Fruit fly (Drosophila melanogaster) whole organism, embryonic: ENCODE results near the gene Dcps.

Experiments used
- Adf1 ChIP-seq: fragments of 200-800 bp; sonication (Bioruptor generic); IDR thresholded peaks from 2 replicates; pipeline ENCODE4 v1.3.6; 2022; ENCODE audit warnings: missing biosample characterization, missing genetic modification characterization
- Bdp1 ChIP-seq: fragments of 200-800 bp; sonication (Bioruptor generic); optimal IDR thresholded peaks from 3 replicates; lab custom pipeline; 2016; ENCODE audit warnings: missing biosample characterization, missing genetic modification characterization
- CG10462 ChIP-seq: fragments of 200-800 bp; sonication (Bioruptor generic); optimal IDR thresholded peaks from 2 replicates; lab custom pipeline; 2016; ENCODE audit warnings: missing biosample characterization, missing genetic modification characterization
- CG13123 ChIP-seq: fragments of 200-800 bp; sonication (Bioruptor generic); optimal IDR thresholded peaks from 2 replicates; lab custom pipeline; 2016; ENCODE audit warnings: missing biosample characterization, missing genetic modification characterization
- CG13424 ChIP-seq: fragments of 200-800 bp; sonication (Bioruptor generic); optimal IDR thresholded peaks from 2 replicates; lab custom pipeline; 2019; ENCODE audit warnings: missing biosample characterization, mild to moderate bottlenecking, missing genetic modification characterization, moderate library complexity
- CG13775 ChIP-seq: fragments of 200-800 bp; sonication (Bioruptor generic); optimal IDR thresholded peaks from 3 replicates; lab custom pipeline; 2017; ENCODE audit warnings: missing biosample characterization, mild to moderate bottlenecking, missing genetic modification characterization
- CG14050 ChIP-seq: fragments of 200-800 bp; sonication (Bioruptor generic); IDR thresholded peaks from 3 replicates; pipeline ENCODE4 v1.3.6; 2022; ENCODE audit warnings: missing biosample characterization, missing genetic modification characterization
- CG15073 ChIP-seq: fragments of 200-800 bp; sonication (Bioruptor generic); optimal IDR thresholded peaks from 2 replicates; lab custom pipeline; 2016; ENCODE audit warnings: missing biosample characterization, missing genetic modification characterization
- CG1529 ChIP-seq: fragments of 200-800 bp; sonication (Bioruptor generic); optimal IDR thresholded peaks from 3 replicates; lab custom pipeline; 2018; ENCODE audit warnings: missing biosample characterization, missing genetic modification characterization
- CG15514 ChIP-seq: fragments of 200-800 bp; sonication (Bioruptor generic); optimal IDR thresholded peaks from 3 replicates; lab custom pipeline; 2017; ENCODE audit warnings: missing biosample characterization, missing genetic modification characterization, mild to moderate bottlenecking, moderate library complexity, missing genetic modification reagents
- CG17359 ChIP-seq: fragments of 200-800 bp; sonication (Bioruptor generic); optimal IDR thresholded peaks from 3 replicates; lab custom pipeline; 2018; ENCODE audit warnings: missing biosample characterization, mild to moderate bottlenecking, missing genetic modification characterization, moderate library complexity
- CG18764 ChIP-seq: fragments of 200-800 bp; sonication (Bioruptor generic); optimal IDR thresholded peaks from 3 replicates; lab custom pipeline; 2016; ENCODE audit warnings: missing biosample characterization, missing genetic modification characterization
- CG32772 ChIP-seq: fragments of 200-800 bp; sonication (Bioruptor generic); IDR thresholded peaks from 2 replicates; pipeline ENCODE4 v1.3.6; 2022; ENCODE audit warnings: missing biosample characterization, missing genetic modification characterization
- CG4282 ChIP-seq: fragments of 200-800 bp; sonication (Bioruptor generic); optimal IDR thresholded peaks from 2 replicates; lab custom pipeline; 2016; ENCODE audit warnings: missing biosample characterization, missing genetic modification characterization
- CG5180 ChIP-seq: fragments of 200-800 bp; sonication (Bioruptor generic); optimal IDR thresholded peaks from 3 replicates; lab custom pipeline; 2017; ENCODE audit warnings: missing biosample characterization, missing genetic modification characterization, mild to moderate bottlenecking, moderate library complexity, missing genetic modification reagents
- CG5245 ChIP-seq: fragments of 200-800 bp; sonication (Bioruptor generic); optimal IDR thresholded peaks from 3 replicates; lab custom pipeline; 2016; ENCODE audit warnings: missing biosample characterization, missing genetic modification characterization
- CG6175 ChIP-seq: fragments of 200-800 bp; sonication (Bioruptor generic); IDR thresholded peaks from 3 replicates; pipeline ENCODE4 v1.3.6; 2022; ENCODE audit warnings: missing biosample characterization, missing genetic modification characterization
- CG7745 ChIP-seq: fragments of 200-800 bp; sonication (Bioruptor generic); optimal IDR thresholded peaks from 2 replicates; lab custom pipeline; 2018; ENCODE audit warnings: missing biosample characterization, mild to moderate bottlenecking, missing genetic modification characterization, moderate library complexity
- CG9932 ChIP-seq: fragments of 200-800 bp; sonication (Bioruptor generic); IDR thresholded peaks from 2 replicates; pipeline ENCODE4 v1.3.6; 2022; ENCODE audit warnings: missing biosample characterization, missing genetic modification characterization
- Gsc ChIP-seq: fragments of 200-800 bp; sonication (Bioruptor generic); IDR thresholded peaks from 2 replicates; pipeline ENCODE4 v1.3.6; 2022; ENCODE audit warnings: missing biosample characterization, missing genetic modification characterization
- Gug ChIP-seq: fragments of 200-800 bp; sonication (Bioruptor generic); IDR thresholded peaks from 4 replicates; pipeline ENCODE4 v1.3.6; 2022; ENCODE audit warnings: missing biosample characterization, missing genetic modification characterization
- HLH4C ChIP-seq: fragments of 200-800 bp; sonication (Bioruptor generic); IDR thresholded peaks from 3 replicates; pipeline ENCODE4 v1.3.6; 2022; ENCODE audit warnings: missing biosample characterization, missing genetic modification characterization; ENCODE audit not compliant: partially characterized antibody
- Lim3 ChIP-seq: fragments of 200-800 bp; sonication (Bioruptor generic); IDR thresholded peaks from 2 replicates; pipeline ENCODE4 v1.3.6; 2022; ENCODE audit warnings: missing biosample characterization, missing genetic modification characterization
- MTF-1 ChIP-seq: fragments of 200-800 bp; sonication (Bioruptor generic); optimal IDR thresholded peaks from 2 replicates; lab custom pipeline; 2018; ENCODE audit warnings: missing biosample characterization, mild to moderate bottlenecking, missing genetic modification characterization, borderline replicate concordance
- Rx ChIP-seq: fragments of 200-800 bp; sonication (Bioruptor generic); IDR thresholded peaks from 2 replicates; pipeline ENCODE4 v1.3.6; 2022; ENCODE audit warnings: missing biosample characterization, missing genetic modification characterization
- Scr ChIP-seq: fragments of 200-800 bp; sonication (Bioruptor generic); IDR thresholded peaks from 2 replicates; pipeline ENCODE4 v1.3.6; 2022; ENCODE audit warnings: missing biosample characterization, missing genetic modification characterization; ENCODE audit not compliant: partially characterized antibody
- Usf ChIP-seq: fragments of 200-800 bp; sonication (Bioruptor generic); optimal IDR thresholded peaks from 2 replicates; lab custom pipeline; 2017; ENCODE audit warnings: missing genotype, missing biosample characterization, missing genetic modification characterization
- ac ChIP-seq: fragments of 200-800 bp; sonication (Bioruptor generic); optimal IDR thresholded peaks from 3 replicates; lab custom pipeline; 2017; ENCODE audit warnings: missing biosample characterization, mild to moderate bottlenecking, missing genetic modification characterization
- bcd ChIP-seq: fragments of 200-800 bp; sonication (Bioruptor generic); optimal IDR thresholded peaks from 2 replicates; lab custom pipeline; 2017; ENCODE audit warnings: missing biosample characterization, mild to moderate bottlenecking, missing genetic modification characterization
- btn ChIP-seq: fragments of 200-800 bp; sonication (Bioruptor generic); optimal IDR thresholded peaks from 2 replicates; lab custom pipeline; 2016; ENCODE audit warnings: missing biosample characterization, missing genetic modification characterization
- ci ChIP-seq: fragments of 200-800 bp; sonication (Bioruptor generic); IDR thresholded peaks from 3 replicates; pipeline ENCODE4 v1.3.6; 2022; ENCODE audit warnings: missing biosample characterization, missing genetic modification characterization
- danr ChIP-seq: fragments of 200-800 bp; sonication (Bioruptor generic); IDR thresholded peaks from 2 replicates; pipeline ENCODE4 v1.3.6; 2022; ENCODE audit warnings: missing biosample characterization, missing genetic modification characterization
- emc ChIP-seq: fragments of 200-800 bp; sonication (Bioruptor generic); optimal IDR thresholded peaks from 2 replicates; lab custom pipeline; 2016; ENCODE audit warnings: missing biosample characterization, missing genetic modification characterization
- ewg ChIP-seq: fragments of 200-800 bp; sonication (Bioruptor generic); optimal IDR thresholded peaks from 3 replicates; lab custom pipeline; 2017; ENCODE audit warnings: mild to moderate bottlenecking, missing biosample characterization, missing genetic modification reagents, missing genetic modification characterization
- ftz-f1 ChIP-seq: fragments of 200-800 bp; sonication (Bioruptor generic); optimal IDR thresholded peaks from 2 replicates; lab custom pipeline; 2016; ENCODE audit warnings: missing biosample characterization, missing genetic modification characterization
- gfzf ChIP-seq: fragments of 200-800 bp; sonication (Bioruptor generic); optimal IDR thresholded peaks from 2 replicates; lab custom pipeline; 2016; ENCODE audit warnings: missing biosample characterization, mild to moderate bottlenecking, missing genetic modification characterization, moderate library complexity
- kah ChIP-seq: fragments of 200-800 bp; sonication (Bioruptor generic); optimal IDR thresholded peaks from 2 replicates; lab custom pipeline; 2018; ENCODE audit warnings: missing biosample characterization, mild to moderate bottlenecking, missing genetic modification characterization
- kay ChIP-seq: fragments of 200-800 bp; sonication (Bioruptor generic); optimal IDR thresholded peaks from 2 replicates; lab custom pipeline; 2016; ENCODE audit warnings: missing biosample characterization, missing genetic modification characterization
- kni ChIP-seq: fragments of 200-800 bp; sonication (Bioruptor generic); optimal IDR thresholded peaks from 3 replicates; lab custom pipeline; 2017; ENCODE audit warnings: mild to moderate bottlenecking, missing biosample characterization, missing genetic modification reagents, missing genetic modification characterization
- knrl ChIP-seq: fragments of 200-800 bp; sonication (Bioruptor generic); IDR thresholded peaks from 3 replicates; pipeline ENCODE4 v1.3.6; 2022; ENCODE audit warnings: missing biosample characterization, missing genetic modification characterization; ENCODE audit not compliant: partially characterized antibody
- lbe ChIP-seq: fragments of 200-800 bp; sonication (Bioruptor generic); optimal IDR thresholded peaks from 2 replicates; lab custom pipeline; 2016; ENCODE audit warnings: missing biosample characterization, mild to moderate bottlenecking, missing genetic modification characterization
- luna ChIP-seq: fragments of 200-800 bp; sonication (Bioruptor generic); optimal IDR thresholded peaks from 2 replicates; lab custom pipeline; 2016; ENCODE audit warnings: missing biosample characterization, missing genetic modification characterization
- oc ChIP-seq: fragments of 200-800 bp; sonication (Bioruptor generic); optimal IDR thresholded peaks from 2 replicates; lab custom pipeline; 2018; ENCODE audit warnings: missing biosample characterization, mild to moderate bottlenecking, missing genetic modification characterization, moderate library complexity
- org-1 ChIP-seq: fragments of 200-800 bp; sonication (Bioruptor generic); optimal IDR thresholded peaks from 2 replicates; lab custom pipeline; 2017; ENCODE audit warnings: missing biosample characterization, missing genetic modification characterization
- p53 ChIP-seq: fragments of 200-800 bp; sonication (Bioruptor generic); optimal IDR thresholded peaks from 2 replicates; lab custom pipeline; 2016; ENCODE audit warnings: missing biosample characterization, missing genetic modification characterization
- sens-2 ChIP-seq: fragments of 200-800 bp; sonication (Bioruptor generic); IDR thresholded peaks from 2 replicates; pipeline ENCODE4 v1.3.6; 2022; ENCODE audit warnings: missing biosample characterization, missing genetic modification characterization
- seq ChIP-seq: fragments of 200-800 bp; sonication (Bioruptor generic); IDR thresholded peaks from 2 replicates; pipeline ENCODE4 v1.3.6; 2022; ENCODE audit warnings: missing biosample characterization, missing genetic modification characterization
- sqz ChIP-seq: fragments of 200-800 bp; sonication (Bioruptor generic); optimal IDR thresholded peaks from 3 replicates; lab custom pipeline; 2018; ENCODE audit warnings: missing biosample characterization, mild to moderate bottlenecking, missing genetic modification characterization
- stc ChIP-seq: fragments of 200-800 bp; sonication (Bioruptor generic); IDR thresholded peaks from 2 replicates; pipeline ENCODE4 v1.3.6; 2022; ENCODE audit warnings: missing biosample characterization, missing genetic modification characterization

Gene Dcps

dm6 chr3R:5778731-5779593, 24.4 kb upstream of the Dcps start, which contains the start of gene jagn (continued):
- no peak for TF ChIP-seq CG5180 (GFP tag; lab: Kevin White, UChicago)
- peak; percentile 99 for TF ChIP-seq HLH4C (GFP tag; lab: Robert Waterston, UW)
- TF ChIP-seq danr (GFP tag; lab: Robert Waterston, UW): no peak
- no peak for TF ChIP-seq CG13123 (GFP tag; lab: Kevin White, UChicago)
- peak; percentile 21 for TF ChIP-seq oc
- TF ChIP-seq btn (GFP tag; lab: Kevin White, UChicago): no peak
- peak; percentile 62 for TF ChIP-seq CG10462
- TF ChIP-seq Lim3 (GFP tag; lab: Robert Waterston, UW): no peak
- TF ChIP-seq bcd (GFP tag; lab: Kevin White, UChicago): peak; percentile 61
- no peak for TF ChIP-seq CG7745 (tag; lab: Kevin White, UChicago)
- TF ChIP-seq Adf1 (GFP tag; lab: Robert Waterston, UW): peak; percentile 39
- peak; percentile 44 for TF ChIP-seq CG18764 (GFP tag; lab: Kevin White, UChicago)
- no peak for TF ChIP-seq sens-2 (GFP tag; lab: Robert Waterston, UW)
- TF ChIP-seq CG9932 (GFP tag; lab: Robert Waterston, UW): peak; percentile 95
- peak; percentile 31 for TF ChIP-seq CG17359 (tag; lab: Kevin White, UChicago)
- peak; percentile 30 for TF ChIP-seq ewg (GFP tag; lab: Kevin White, UChicago)
- TF ChIP-seq Gsc (GFP tag; lab: Robert Waterston, UW): no peak
- TF ChIP-seq CG13424 (tag; lab: Kevin White, UChicago): peak; percentile 35
- TF ChIP-seq gfzf (GFP tag; lab: Kevin White, UChicago): peak; percentile 32
- 0 out of 2 replicates have a peak, but pooled peaks have one; percentile 38 for TF ChIP-seq CG32772 (GFP tag; lab: Robert Waterston, UW)
- TF ChIP-seq kah (GFP tag; lab: Kevin White, UChicago): no peak
- TF ChIP-seq Scr (GFP tag; lab: Robert Waterston, UW): peak; percentile 99
- peak; percentile 77 for TF ChIP-seq kni (GFP tag; lab: Kevin White, UChicago)
- 0 out of 2 replicates have a peak, but pooled peaks have one; percentile 18 for TF ChIP-seq Rx
- TF ChIP-seq Gug: peak; percentile 93
- no peak for TF ChIP-seq kay
- 0 out of 3 replicates have a peak, but pooled peaks have one; percentile 43 for TF ChIP-seq CG6175 (GFP tag; lab: Robert Waterston, UW)
- TF ChIP-seq lbe (GFP tag; lab: Kevin White, UChicago): peak; percentile 80
- peak; percentile 82 for TF ChIP-seq ci
- no peak for TF ChIP-seq CG1529 (GFP tag; lab: Kevin White, UChicago)
- peak; percentile 40; the same call in 1 of the 2 replicates for TF ChIP-seq stc (GFP tag; lab: Robert Waterston, UW)
- no peak for TF ChIP-seq sqz (GFP tag; lab: Kevin White, UChicago)
- TF ChIP-seq emc: peak; percentile 24
- TF ChIP-seq org-1 (GFP tag; lab: Kevin White, UChicago): no peak
- TF ChIP-seq p53: peak; percentile 14
- peak; percentile 68 for TF ChIP-seq CG13775 (GFP tag; lab: Kevin White, UChicago)
- peak; percentile 51 for TF ChIP-seq luna (GFP tag; lab: Kevin White, UChicago)
- peak; percentile 87 for TF ChIP-seq CG15514
- peak; percentile 33 for TF ChIP-seq Bdp1
- peak; percentile 12 for TF ChIP-seq CG4282 (GFP tag; lab: Kevin White, UChicago)
- TF ChIP-seq seq (GFP tag; lab: Robert Waterston, UW): no peak
- no peak for TF ChIP-seq ac (GFP tag; lab: Kevin White, UChicago)
- TF ChIP-seq knrl (GFP tag; lab: Robert Waterston, UW): peak; percentile 100
- TF ChIP-seq CG5245: peak; percentile 12
- TF ChIP-seq MTF-1 (GFP tag; lab: Kevin White, UChicago): peak; percentile 65
- TF ChIP-seq CG14050: no peak; the same call in 2 of the 3 replicates
- no peak for TF ChIP-seq ftz-f1 (GFP tag; lab: Kevin White, UChicago)
- TF ChIP-seq CG15073 (GFP tag; lab: Kevin White, UChicago): no peak
- TF ChIP-seq Usf (GFP tag; lab: Kevin White, UChicago): peak; percentile 42
